Fruit fly (Drosophila melanogaster) S2 (cell line): ENCODE results near the gene Sk2.

Experiments
- CG8478 ChIP-seq: fragments of >200 bp; optimal IDR thresholded peaks from 2 replicates; lab custom pipeline; 2018
- CTCF ChIP-seq, 2 experiments: fragments of >200 bp; optimal IDR thresholded peaks; 2 replicates each; lab custom pipeline; 2018

dm6 chr3L:3048647-3049046 is 1.8 kb downstream of the Sk2 start:
- no peak for TF ChIP-seq CG8478 (lab: Kevin White, UChicago)
- TF ChIP-seq CTCF (optimal IDR thresholded peaks at IDR 0.05; lab: Kevin White, UChicago), result no peak
